Fruit fly (Drosophila melanogaster) Kc167 (cell line): Measurements from ENCODE around the gene AGO2.

Source experiments
- Myc ChIP-seq: fragments of >200 bp; optimal IDR thresholded peaks from 2 replicates; lab custom pipeline; 2017; ENCODE audit warnings: missing external identifiers
- Sin3A ChIP-seq: fragments of >200 bp; optimal IDR thresholded peaks from 2 replicates; lab custom pipeline; 2018; ENCODE audit warnings: missing external identifiers
- h ChIP-seq: fragments of >200 bp; optimal IDR thresholded peaks from 3 replicates; lab custom pipeline; 2018; ENCODE audit warnings: missing external identifiers
- insv ChIP-seq: fragments of >200 bp; optimal IDR thresholded peaks from 3 replicates; lab custom pipeline; 2018; ENCODE audit warnings: missing external identifiers
- psq ChIP-seq: fragments of >200 bp; optimal IDR thresholded peaks from 2 replicates; lab custom pipeline; 2017; ENCODE audit warnings: missing external identifiers
- ttk ChIP-seq: sonication (Bioruptor generic); optimal IDR thresholded peaks from 2 replicates; lab custom pipeline; 2017; ENCODE audit warnings: missing external identifiers

Gene AGO2

dm6 chr3L:15553993-15554644, at the start of gene AGO2:
TSS of gene AGO2 (plus strand) at chr3L:15554113.
- TF ChIP-seq Myc (lab: Kevin White, UChicago) (no peak), Sin3A (lab: Kevin White, UChicago) (no peak), psq (lab: Kevin White, UChicago) (no peak), h (lab: Kevin White, UChicago) (no peak), ttk (lab: Kevin White, UChicago) (no peak), insv (no peak)

dm6 chr3L:15504687-15505086, 49.2 kb upstream of the AGO2 start, which contains the start of gene CG7857:
TSS of gene CG7857 (minus strand) at chr3L:15504894.
- TF ChIP-seq insv (no peak), h (lab: Kevin White, UChicago) (no peak), psq (lab: Kevin White, UChicago) (no peak), ttk (lab: Kevin White, UChicago) (no peak), Sin3A (lab: Kevin White, UChicago) (no peak), Myc (lab: Kevin White, UChicago) (no peak)

dm6 chr3L:15506174-15506926, 47.6 kb upstream of the AGO2 start:
- TF ChIP-seq psq (lab: Kevin White, UChicago) (no peak), Sin3A (lab: Kevin White, UChicago) (no peak), h (lab: Kevin White, UChicago) (no peak), Myc (lab: Kevin White, UChicago) (no peak), insv (no peak), ttk (lab: Kevin White, UChicago) (no peak)

dm6 chr3L:15507148-15507896, 46.6 kb upstream of the AGO2 start:
- TF ChIP-seq insv, result no peak
- TF ChIP-seq psq (lab: Kevin White, UChicago), result no peak
- TF ChIP-seq Myc (lab: Kevin White, UChicago), result no peak
- no peak for TF ChIP-seq ttk (lab: Kevin White, UChicago)
- no peak for TF ChIP-seq Sin3A (lab: Kevin White, UChicago)
- TF ChIP-seq h (lab: Kevin White, UChicago), result no peak

dm6 chr3L:15508233-15508632, 45.7 kb upstream of the AGO2 start, which contains the start of gene CG7841:
TSS of gene CG7841 (minus strand) at chr3L:15508252.
- TF ChIP-seq h (lab: Kevin White, UChicago), result no peak

- TF ChIP-seq insv, result no peak
- TF ChIP-seq psq (lab: Kevin White, UChicago), result no peak
- TF ChIP-seq Sin3A (lab: Kevin White, UChicago), result no peak
- no peak for TF ChIP-seq ttk (lab: Kevin White, UChicago)
- no peak for TF ChIP-seq Myc (lab: Kevin White, UChicago)
- no peak for TF ChIP-seq h (lab: Kevin White, UChicago)
These were observed 45.2 kb upstream of the AGO2 start, which contains the start of gene Z600 for dm6 chr3L:15508750-15509149. TSS of gene Z600 (plus strand) at chr3L:15509061.

- TF ChIP-seq h (lab: Kevin White, UChicago) (no peak), psq (lab: Kevin White, UChicago) (no peak), ttk (lab: Kevin White, UChicago) (no peak), insv (no peak), Myc (lab: Kevin White, UChicago) (no peak), Sin3A (lab: Kevin White, UChicago) (no peak)
These were observed 44.5 kb upstream of the AGO2 start, which contains the start of the genes gdl and gdl-ORF39 for dm6 chr3L:15509398-15509797. TSS of gene gdl (plus strand) at chr3L:15509445. TSS of gene gdl-ORF39 (plus strand) at chr3L:15509445.

- TF ChIP-seq psq (lab: Kevin White, UChicago) (no peak), h (lab: Kevin White, UChicago) (no peak), Sin3A (lab: Kevin White, UChicago) (no peak), ttk (lab: Kevin White, UChicago) (no peak), insv (no peak), Myc (lab: Kevin White, UChicago) (no peak)
These were observed 43.1 kb upstream of the AGO2 start, which contains the start of gene MsrA for dm6 chr3L:15510787-15511186. TSS of gene MsrA (plus strand) at chr3L:15511052.

- no peak for TF ChIP-seq psq (lab: Kevin White, UChicago)
- TF ChIP-seq Sin3A (lab: Kevin White, UChicago), result no peak
- no peak for TF ChIP-seq insv
- TF ChIP-seq h (lab: Kevin White, UChicago), result no peak
- no peak for TF ChIP-seq Myc (lab: Kevin White, UChicago)
- no peak for TF ChIP-seq ttk (lab: Kevin White, UChicago)
These were observed 42.1 kb upstream of the AGO2 start for dm6 chr3L:15511688-15512250.

dm6 chr3L:15513264-15513663, 40.6 kb upstream of the AGO2 start:
- no peak for TF ChIP-seq h (lab: Kevin White, UChicago)
- no peak for TF ChIP-seq Sin3A (lab: Kevin White, UChicago)
- TF ChIP-seq Myc (lab: Kevin White, UChicago), result no peak
- TF ChIP-seq insv, result no peak
- no peak for TF ChIP-seq psq (lab: Kevin White, UChicago)

dm6 chr3L:15513726-15514125, 40.2 kb upstream of the AGO2 start:
- TF ChIP-seq psq (lab: Kevin White, UChicago) (no peak), h (lab: Kevin White, UChicago) (no peak), Sin3A (lab: Kevin White, UChicago) (no peak), insv (no peak), ttk (lab: Kevin White, UChicago) (no peak), Myc (lab: Kevin White, UChicago) (no peak)
